Worm (Caenorhabditis elegans): ENCODE measurements around the gene hrde-1.

hrde-1 gene

ce11 chrIII:4193659-4194103 lies 17.7 kb upstream of the hrde-1 start, which contains the start of gene xbp-1 (continued):
- TF ChIP-seq madf-6 (GFP tag; IDR thresholded peaks at IDR 0.05) (peak; percentile 38; the same call in 1 of the 2 replicates), ccch-3 (GFP tag; optimal IDR thresholded peaks at IDR 0.05) (no peak), Y53G8AR.9 (GFP tag; conservative IDR thresholded peaks at IDR 0.05) (0 out of 2 replicates have a peak, but pooled peaks have one; percentile 56), ztf-22 (GFP tag; optimal IDR thresholded peaks at IDR 0.05) (peak; percentile 95), snpc-3.4 (tag; optimal IDR thresholded peaks at IDR 0.05) (no peak), mxl-1 (tag; optimal IDR thresholded peaks at IDR 0.05) (no peak), tbx-9 (tag; optimal IDR thresholded peaks at IDR 0.05; ENCODE audit: borderline replicate concordance) (no peak), K12H6.12 (tag; optimal IDR thresholded peaks at IDR 0.05) (peak; percentile 89), atf-7 (tag; optimal IDR thresholded peaks at IDR 0.05) (peak; percentile 99), pbrm-1 (GFP tag; IDR thresholded peaks at IDR 0.05) (peak; percentile 55; the same call in 1 of the 2 replicates), hrde-1 (tag; optimal IDR thresholded peaks at IDR 0.05; ENCODE audit: borderline replicate concordance) (no peak), ZK185.1 (tag; optimal IDR thresholded peaks at IDR 0.05; ENCODE audit: poor library complexity, severe bottlenecking) (peak; percentile 80), let-607 (tag; optimal IDR thresholded peaks at IDR 0.05) (peak; percentile 99), Y56A3A.18 (GFP tag; IDR thresholded peaks at IDR 0.05) (no peak), nhr-80 (tag; optimal IDR thresholded peaks at IDR 0.05) (peak; percentile 100), F57C9.4 (tag; optimal IDR thresholded peaks at IDR 0.05) (no peak), madf-3 (GFP tag; IDR thresholded peaks at IDR 0.05) (peak; percentile 95), let-526 (GFP tag; IDR thresholded peaks at IDR 0.05) (peak; percentile 59; the same call in 1 of the 2 replicates), efl-1 (GFP tag; optimal IDR thresholded peaks at IDR 0.05) (no peak), ztf-6 (GFP tag; IDR thresholded peaks at IDR 0.05) (peak; percentile 32; the same call in 1 of the 2 replicates), tbp1 (GFP tag; optimal IDR thresholded peaks at IDR 0.05) (peak; percentile 64), lin-35 (GFP tag; optimal IDR thresholded peaks at IDR 0.05) (peak in 1 of 3 experiments; percentile 48), snpc-4 (GFP tag; optimal IDR thresholded peaks at IDR 0.05) (no peak), snpc-4 (tag; optimal IDR thresholded peaks at IDR 0.05) (peak; percentile 52 to 71 (median 56)), rcor-1 (GFP tag; IDR thresholded peaks at IDR 0.05) (peak; percentile 31), lin-40 (tag; optimal IDR thresholded peaks at IDR 0.05) (peak; percentile 84), ztf-18 (tag; optimal IDR thresholded peaks at IDR 0.05) (peak; percentile 64), F22D6.2 (tag; optimal IDR thresholded peaks at IDR 0.05) (peak; percentile 47), D2030.7 (GFP tag; IDR thresholded peaks at IDR 0.05) (no peak), F10E7.11 (tag; optimal IDR thresholded peaks at IDR 0.05) (no peak), Y79H2A.3 (GFP tag; conservative IDR thresholded peaks at IDR 0.05) (no peak), attf-6 (GFP tag; IDR thresholded peaks at IDR 0.05) (no peak), hmg-1.2 (GFP tag; IDR thresholded peaks at IDR 0.05) (peak; percentile 68; the same call in 1 of the 2 replicates), unc-62 (GFP tag; optimal IDR thresholded peaks at IDR 0.05) (peak; percentile 76), mes-4 (tag; optimal IDR thresholded peaks at IDR 0.05) (no peak), Y53F4B.3 (GFP tag; IDR thresholded peaks at IDR 0.05) (no peak), ztf-3 (GFP tag; optimal IDR thresholded peaks at IDR 0.05) (peak; percentile 3), lsl-1 (GFP tag; optimal IDR thresholded peaks at IDR 0.05) (peak; percentile 23), die-1 (tag; optimal IDR thresholded peaks at IDR 0.05) (no peak), athp-1 (tag; optimal IDR thresholded peaks at IDR 0.05) (peak; percentile 41), C06A6.2 (GFP tag; conservative IDR thresholded peaks at IDR 0.05) (peak; percentile 62), cebp-1 (GFP tag; IDR thresholded peaks at IDR 0.05) (peak; percentile 100), cebp-1 (tag; optimal IDR thresholded peaks at IDR 0.05) (peak; percentile 100), repo-1 (tag; optimal IDR thresholded peaks at IDR 0.05) (no peak), gei-17 (GFP tag; optimal IDR thresholded peaks at IDR 0.05) (peak; percentile 38), nfya-2 (GFP tag; IDR thresholded peaks at IDR 0.05) (no peak), T07F8.4 (tag; optimal IDR thresholded peaks at IDR 0.05) (no peak), ceh-91 (GFP tag; IDR thresholded peaks at IDR 0.05) (no peak), unc-130 (GFP tag; optimal IDR thresholded peaks at IDR 0.05) (no peak)
